Worm (Caenorhabditis elegans): ENCODE results near the gene Y32H12A.8.

DNA sequence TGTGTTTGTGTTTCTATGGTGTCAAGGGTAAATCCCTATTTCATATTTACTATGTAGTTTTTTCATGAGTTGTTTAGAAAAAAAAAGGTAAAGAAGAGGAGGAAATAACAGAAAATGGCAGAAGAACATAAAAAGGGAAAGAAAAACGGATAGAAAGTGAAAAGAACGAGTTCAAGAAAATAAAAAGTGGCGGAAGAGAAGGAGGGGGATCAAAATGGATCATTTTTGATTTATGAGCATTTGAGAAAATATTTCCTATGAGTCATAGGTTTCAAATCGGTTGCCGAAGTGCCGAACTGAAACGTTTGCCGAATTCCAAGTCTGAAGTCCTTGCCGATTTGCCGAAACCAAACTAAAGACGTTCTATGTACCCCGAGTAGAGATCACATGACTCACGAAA lies 67.0 kb downstream of the Y32H12A.8 start:
- TF ChIP-seq him-1 (tag; optimal IDR thresholded peaks at IDR 0.05) (no peak), W03F9.2 (tag; optimal IDR thresholded peaks at IDR 0.05) (no peak)
